Fruit fly (Drosophila melanogaster) whole organism, embryonic: ENCODE results near the gene Prosalpha6T.
A peak's percentile ranks its signal among the peaks of the same experiment; 100 is the strongest.

Experiments used
- BEAF-32 ChIP-seq: fragments of 200-800 bp; sonication (Bioruptor generic); optimal IDR thresholded peaks from 3 replicates; lab custom pipeline; 2017; ENCODE audit warnings: missing biosample characterization, missing genetic modification characterization, mild to moderate bottlenecking, moderate library complexity, missing genetic modification reagents
- CG12219 ChIP-seq: fragments of 200-800 bp; sonication (Bioruptor generic); optimal IDR thresholded peaks from 3 replicates; lab custom pipeline; 2018; ENCODE audit warnings: missing biosample characterization, mild to moderate bottlenecking, missing genetic modification characterization
- CG13287 ChIP-seq: fragments of 200-800 bp; sonication (Bioruptor generic); IDR thresholded peaks from 2 replicates; pipeline ENCODE4 v1.3.6; 2022; ENCODE audit warnings: missing biosample characterization, missing genetic modification characterization; ENCODE audit not compliant: partially characterized antibody
- CG1602 ChIP-seq: fragments of 200-800 bp; sonication (Bioruptor generic); optimal IDR thresholded peaks from 3 replicates; lab custom pipeline; 2016; ENCODE audit warnings: missing biosample characterization, missing genetic modification characterization
- CG17912 ChIP-seq: fragments of 200-800 bp; sonication (Bioruptor generic); optimal IDR thresholded peaks from 2 replicates; lab custom pipeline; 2018; ENCODE audit warnings: missing biosample characterization, mild to moderate bottlenecking, missing genetic modification characterization
- CG2712 ChIP-seq: fragments of 200-800 bp; optimal IDR thresholded peaks from 3 replicates; lab custom pipeline; 2019; ENCODE audit warnings: missing biosample characterization, mild to moderate bottlenecking, missing genetic modification characterization, moderate library complexity
- CG3726 ChIP-seq: fragments of 200-800 bp; sonication (Bioruptor generic); IDR thresholded peaks from 3 replicates; pipeline ENCODE4, ENCODE4 v1.3.6; 2022; ENCODE audit warnings: missing biosample characterization, missing genetic modification characterization
- CG6689 ChIP-seq: fragments of 200-800 bp; sonication (Bioruptor generic); IDR thresholded peaks from 2 replicates; pipeline ENCODE4 v1.3.6; 2022; ENCODE audit warnings: missing biosample characterization, missing genetic modification characterization
- CG7372 ChIP-seq: fragments of 200-800 bp; sonication (Bioruptor generic); IDR thresholded peaks from 2 replicates; pipeline ENCODE4 v1.3.6; 2022; ENCODE audit warnings: missing biosample characterization, missing genetic modification characterization
- CG7556 ChIP-seq: fragments of 200-800 bp; sonication (Bioruptor generic); optimal IDR thresholded peaks from 2 replicates; lab custom pipeline; 2017; ENCODE audit warnings: missing biosample characterization, mild to moderate bottlenecking, missing genetic modification characterization
- CG8290 ChIP-seq, 3 experiments: fragments of 200-800 bp; sonication (Bioruptor generic); optimal IDR thresholded peaks; 2 replicates each; lab custom pipeline; 2016 to 2019; ENCODE audit warnings: missing biosample characterization in 3 of 3, missing genetic modification characterization in 3 of 3, mild to moderate bottlenecking in 2 of 3, moderate library complexity in 1 of 3
- CG9437 ChIP-seq: fragments of 200-800 bp; sonication (Bioruptor generic); optimal IDR thresholded peaks from 2 replicates; lab custom pipeline; 2018; ENCODE audit warnings: missing biosample characterization, mild to moderate bottlenecking, missing genetic modification characterization
- Dad ChIP-seq: fragments of 200-800 bp; sonication (Bioruptor generic); optimal IDR thresholded peaks from 3 replicates; lab custom pipeline; 2016; ENCODE audit warnings: missing biosample characterization, missing genetic modification characterization
- Deaf1 ChIP-seq: fragments of 200-800 bp; optimal IDR thresholded peaks from 3 replicates; lab custom pipeline; 2019; ENCODE audit warnings: missing biosample characterization, mild to moderate bottlenecking, missing genetic modification characterization, moderate library complexity
- Doc2 ChIP-seq: fragments of 200-800 bp; sonication (Bioruptor generic); IDR thresholded peaks from 2 replicates; pipeline ENCODE4 v1.3.6; 2022; ENCODE audit warnings: missing biosample characterization, missing genetic modification characterization
- Doc3 ChIP-seq: fragments of 200-800 bp; sonication (Bioruptor generic); IDR thresholded peaks from 3 replicates; pipeline ENCODE4 v1.3.6; 2022; ENCODE audit warnings: missing biosample characterization, missing genetic modification characterization; ENCODE audit not compliant: partially characterized antibody
- Drgx ChIP-seq: fragments of 200-800 bp; sonication (Bioruptor generic); IDR thresholded peaks from 2 replicates; pipeline ENCODE4 v1.3.6; 2022; ENCODE audit warnings: missing biosample characterization, missing genetic modification characterization
- Fer3 ChIP-seq: fragments of 200-800 bp; sonication (Bioruptor generic); optimal IDR thresholded peaks from 2 replicates; lab custom pipeline; 2018; ENCODE audit warnings: missing biosample characterization, mild to moderate bottlenecking, missing genetic modification characterization, moderate library complexity
- H15 ChIP-seq: fragments of 200-800 bp; sonication (Bioruptor generic); IDR thresholded peaks from 3 replicates; pipeline ENCODE4 v1.3.6; 2022; ENCODE audit warnings: missing biosample characterization, missing genetic modification characterization
- Hr51 ChIP-seq, 2 experiments: fragments of 200-800 bp; sonication (Bioruptor generic); optimal IDR thresholded peaks; 2 replicates in 1 of 2; 3 replicates in 1 of 2; lab custom pipeline; 2016 to 2018; ENCODE audit warnings: missing biosample characterization in 2 of 2, missing genetic modification characterization in 2 of 2, mild to moderate bottlenecking in 1 of 2, moderate library complexity in 1 of 2
- Myb ChIP-seq: fragments of 200-800 bp; sonication (Bioruptor generic); optimal IDR thresholded peaks from 2 replicates; lab custom pipeline; 2016; ENCODE audit warnings: missing biosample characterization, missing genetic modification characterization
- NC2α ChIP-seq: fragments of 200-800 bp; sonication (Bioruptor generic); optimal IDR thresholded peaks from 2 replicates; lab custom pipeline; 2016; ENCODE audit warnings: missing biosample characterization, missing genetic modification characterization
- Poxn ChIP-seq: fragments of 200-800 bp; sonication (Bioruptor generic); IDR thresholded peaks from 2 replicates; pipeline ENCODE4 v1.3.6; 2022; ENCODE audit warnings: missing biosample characterization, missing genetic modification characterization
- Sin3A ChIP-seq: fragments of >200 bp; optimal IDR thresholded peaks from 2 replicates; lab custom pipeline; 2018
- az2 ChIP-seq: fragments of 200-800 bp; sonication (Bioruptor generic); optimal IDR thresholded peaks from 3 replicates; lab custom pipeline; 2016; ENCODE audit warnings: missing biosample characterization, missing genetic modification characterization
- cg ChIP-seq: fragments of 200-800 bp; sonication (Bioruptor generic); optimal IDR thresholded peaks from 3 replicates; lab custom pipeline; 2019; ENCODE audit warnings: missing biosample characterization, mild to moderate bottlenecking, missing genetic modification characterization, moderate library complexity
- chinmo ChIP-seq: fragments of 200-800 bp; sonication (Bioruptor generic); IDR thresholded peaks from 4 replicates; pipeline ENCODE4 v1.3.6; 2022; ENCODE audit warnings: missing biosample characterization, missing genetic modification characterization; ENCODE audit not compliant: partially characterized antibody
- corto ChIP-seq: fragments of 200-800 bp; sonication (Bioruptor generic); optimal IDR thresholded peaks from 2 replicates; lab custom pipeline; 2016; ENCODE audit warnings: missing biosample characterization, mild to moderate bottlenecking, missing genetic modification characterization, moderate library complexity
- ems ChIP-seq: fragments of 200-800 bp; sonication (Bioruptor generic); optimal IDR thresholded peaks from 3 replicates; lab custom pipeline; 2016; ENCODE audit warnings: missing biosample characterization, missing genetic modification characterization
- esg ChIP-seq: fragments of 200-800 bp; sonication (Bioruptor generic); conservative IDR thresholded peaks from 2 replicates; pipeline ENCODE4 v1.3.6; 2022; ENCODE audit warnings: missing biosample characterization, missing genetic modification characterization
- fd96Cb ChIP-seq: fragments of 200-800 bp; sonication (Bioruptor generic); optimal IDR thresholded peaks from 2 replicates; lab custom pipeline; 2018; ENCODE audit warnings: missing biosample characterization, mild to moderate bottlenecking, missing genetic modification characterization, moderate library complexity
- gsb ChIP-seq: fragments of 200-800 bp; sonication (Bioruptor generic); IDR thresholded peaks from 2 replicates; pipeline ENCODE4 v1.3.6; 2022; ENCODE audit warnings: missing biosample characterization, missing genetic modification characterization
- hb ChIP-seq: fragments of 200-800 bp; sonication (Bioruptor generic); IDR thresholded peaks from 3 replicates; pipeline ENCODE4 v1.3.6; 2022; ENCODE audit warnings: missing biosample characterization, missing genetic modification characterization; ENCODE audit not compliant: partially characterized antibody
- hkb ChIP-seq, 2 experiments: fragments of 200-800 bp in 1 of 2; fragments of >200 bp in 1 of 2; sonication (Bioruptor generic) in 1 of 2; IDR thresholded peaks in 1 of 2; optimal IDR thresholded peaks in 1 of 2; 2 replicates each; pipeline versions ENCODE4 v1.3.6 to Lab custom; 2017 to 2022; ENCODE audit warnings: missing biosample characterization in 1 of 2, missing genetic modification characterization in 1 of 2
- kay ChIP-seq: fragments of 200-800 bp; sonication (Bioruptor generic); optimal IDR thresholded peaks from 2 replicates; lab custom pipeline; 2016; ENCODE audit warnings: missing biosample characterization, missing genetic modification characterization
- luna ChIP-seq: fragments of 200-800 bp; sonication (Bioruptor generic); optimal IDR thresholded peaks from 2 replicates; lab custom pipeline; 2016; ENCODE audit warnings: missing biosample characterization, missing genetic modification characterization
- maf-S ChIP-seq: fragments of 200-800 bp; sonication (Bioruptor generic); optimal IDR thresholded peaks from 2 replicates; lab custom pipeline; 2016; ENCODE audit warnings: missing biosample characterization, missing genetic modification characterization
- repo ChIP-seq: fragments of 200-800 bp; sonication (Bioruptor generic); optimal IDR thresholded peaks from 2 replicates; lab custom pipeline; 2016; ENCODE audit warnings: missing biosample characterization, missing genetic modification characterization
- scrt ChIP-seq: fragments of 200-800 bp; sonication (Bioruptor generic); optimal IDR thresholded peaks from 2 replicates; lab custom pipeline; 2018; ENCODE audit warnings: missing biosample characterization, mild to moderate bottlenecking, missing genetic modification characterization, moderate library complexity
- sens ChIP-seq: fragments of 200-800 bp; sonication (Bioruptor generic); peaks from one replicate; lab custom pipeline; 2016; ENCODE audit warnings: missing biosample characterization, missing genetic modification characterization
- sens-2 ChIP-seq: fragments of 200-800 bp; sonication (Bioruptor generic); IDR thresholded peaks from 2 replicates; pipeline ENCODE4 v1.3.6; 2022; ENCODE audit warnings: missing biosample characterization, missing genetic modification characterization
- slou ChIP-seq: fragments of 200-800 bp; sonication (Bioruptor generic); optimal IDR thresholded peaks from 3 replicates; lab custom pipeline; 2016; ENCODE audit warnings: missing biosample characterization, missing genetic modification characterization
- slp2 ChIP-seq: fragments of 200-800 bp; sonication (Bioruptor generic); optimal IDR thresholded peaks from 2 replicates; lab custom pipeline; 2016; ENCODE audit warnings: missing biosample characterization, missing genetic modification characterization
- ssp ChIP-seq: fragments of 200-800 bp; sonication (Bioruptor generic); IDR thresholded peaks from 2 replicates; pipeline ENCODE4 v1.3.6; 2022; ENCODE audit warnings: missing biosample characterization, missing genetic modification characterization
- tap ChIP-seq: fragments of 200-800 bp; optimal IDR thresholded peaks from 3 replicates; lab custom pipeline; 2019; ENCODE audit warnings: missing biosample characterization, mild to moderate bottlenecking, missing genetic modification characterization, moderate library complexity
- z ChIP-seq: fragments of 200-800 bp; sonication (Bioruptor generic); IDR thresholded peaks from 3 replicates; pipeline ENCODE4 v1.3.6; 2022; ENCODE audit warnings: missing biosample characterization, missing genetic modification characterization
- zf30C ChIP-seq: fragments of 200-800 bp; sonication (Bioruptor generic); optimal IDR thresholded peaks from 3 replicates; lab custom pipeline; 2018; ENCODE audit warnings: missing biosample characterization, mild to moderate bottlenecking, missing genetic modification characterization
- zfh2 ChIP-seq: fragments of 200-800 bp; sonication (Bioruptor generic); optimal IDR thresholded peaks from 2 replicates; lab custom pipeline; 2016; ENCODE audit warnings: missing biosample characterization, missing genetic modification characterization

The Prosalpha6T gene

DNA sequence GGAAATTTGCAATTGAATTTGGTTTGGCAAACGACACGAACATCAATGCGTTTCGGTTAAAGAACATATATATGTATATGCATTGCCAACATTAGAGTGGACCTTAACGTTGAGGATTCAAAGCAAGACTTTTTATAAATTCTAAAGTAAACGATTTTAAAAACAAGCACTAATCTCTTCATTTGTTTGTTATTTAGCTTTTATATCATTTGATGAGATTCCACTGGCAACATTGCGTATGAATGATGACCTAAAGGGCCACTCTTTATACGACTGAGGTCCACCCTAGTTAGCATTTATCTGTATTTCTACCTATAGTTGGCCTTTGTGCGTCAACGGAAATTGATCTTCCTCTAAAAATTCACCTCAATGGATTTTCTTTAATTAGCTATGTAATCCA is 26.9 kb downstream of the Prosalpha6T start (continued):
- no peak for TF ChIP-seq corto
- TF ChIP-seq luna = no peak
- TF ChIP-seq Deaf1 (tag; lab: Kevin White, UChicago) = no peak
- TF ChIP-seq tap (tag; lab: Kevin White, UChicago) = peak; percentile 43
- TF ChIP-seq CG9437 = no peak
- TF ChIP-seq CG6689 (GFP tag; lab: Robert Waterston, UW) = peak; percentile 36; the same call in 1 of the 2 replicates
- no peak for TF ChIP-seq CG17912 (GFP tag; lab: Kevin White, UChicago)
- TF ChIP-seq Drgx (GFP tag; lab: Robert Waterston, UW) = peak; percentile 53; the same call in 1 of the 2 replicates
- TF ChIP-seq CG3726 (GFP tag; lab: Robert Waterston, UW) = no peak
- no peak for TF ChIP-seq Sin3A
- no peak for TF ChIP-seq ems (GFP tag; lab: Kevin White, UChicago)
- TF ChIP-seq Dad = peak; percentile 6
- TF ChIP-seq hb (GFP tag; lab: Robert Waterston, UW) = no peak
- TF ChIP-seq CG13287 (GFP tag; lab: Robert Waterston, UW) = no peak
- TF ChIP-seq CG7556 (GFP tag; lab: Kevin White, UChicago) = no peak

dm6 chr2L:13259643-13260042 is 27.8 kb downstream of the Prosalpha6T start, which contains the start of gene CG31730:
Gene CG31730, minus strand, starts transcription at chr2L:13259743.
- TF ChIP-seq H15 = no peak
- 0 out of 4 replicates have a peak, but pooled peaks have one; percentile 35 for TF ChIP-seq chinmo (GFP tag; lab: Robert Waterston, UW)
- peak; percentile 13 for TF ChIP-seq sens (GFP tag; lab: Kevin White, UChicago)
- no peak for TF ChIP-seq ssp (GFP tag; lab: Robert Waterston, UW)
- TF ChIP-seq, all 482 proteins: peak for 2

dm6 chr2L:13260740-13261139 is 28.9 kb downstream of the Prosalpha6T start, which contains the start of gene CG44085:
Gene CG44085, plus strand, starts transcription at chr2L:13261008.
- no peak for TF ChIP-seq hkb (optimal IDR thresholded peaks at IDR 0.05; lab: Kevin White, UChicago)
- no peak for TF ChIP-seq hkb (GFP tag; IDR thresholded peaks at IDR 0.05; lab: Robert Waterston, UW)
- no peak for TF ChIP-seq fd96Cb (tag; lab: Kevin White, UChicago)
- no peak for TF ChIP-seq Myb (GFP tag; lab: Kevin White, UChicago)
- TF ChIP-seq Poxn (GFP tag; lab: Robert Waterston, UW) = no peak
- no peak for TF ChIP-seq Hr51 (GFP tag; optimal IDR thresholded peaks at IDR 0.05; lab: Kevin White, UChicago)
- no peak for TF ChIP-seq BEAF-32
- TF ChIP-seq Doc2 (GFP tag; lab: Robert Waterston, UW) = no peak
- no peak for TF ChIP-seq CG8290 (GFP tag; optimal IDR thresholded peaks at IDR 0.05; lab: Kevin White, UChicago)
- TF ChIP-seq CG8290 (tag; optimal IDR thresholded peaks at IDR 0.05; lab: Kevin White, UChicago) = no peak
- no peak for TF ChIP-seq sens-2 (GFP tag; lab: Robert Waterston, UW)
- TF ChIP-seq Doc3 (GFP tag; lab: Robert Waterston, UW) = no peak
- TF ChIP-seq repo = no peak
- TF ChIP-seq Fer3 = no peak
- TF ChIP-seq esg (GFP tag; lab: Robert Waterston, UW) = no peak
- no peak for TF ChIP-seq CG7372 (GFP tag; lab: Robert Waterston, UW)
- TF ChIP-seq zf30C (GFP tag; lab: Kevin White, UChicago) = no peak
- TF ChIP-seq az2 (GFP tag; lab: Kevin White, UChicago) = no peak
- no peak for TF ChIP-seq kay
- TF ChIP-seq zfh2 (GFP tag; lab: Kevin White, UChicago) = no peak
- TF ChIP-seq slp2 (GFP tag; lab: Kevin White, UChicago) = no peak
- TF ChIP-seq slou (GFP tag; lab: Kevin White, UChicago) = no peak
- no peak for TF ChIP-seq CG1602 (GFP tag; lab: Kevin White, UChicago)
- TF ChIP-seq gsb (GFP tag; lab: Robert Waterston, UW) = no peak
- no peak for TF ChIP-seq scrt (GFP tag; lab: Kevin White, UChicago)
- peak; percentile 75 for TF ChIP-seq Deaf1 (tag; lab: Kevin White, UChicago)
- TF ChIP-seq NC2α (GFP tag; lab: Kevin White, UChicago) = no peak
- peak; percentile 52 for TF ChIP-seq cg (GFP tag; lab: Kevin White, UChicago)
- TF ChIP-seq z = 0 out of 3 replicates have a peak, but pooled peaks have one; percentile 40
- no peak for TF ChIP-seq Dad
- TF ChIP-seq CG12219 (GFP tag; lab: Kevin White, UChicago) = no peak
- no peak for TF ChIP-seq maf-S (GFP tag; lab: Kevin White, UChicago)
- no peak for TF ChIP-seq CG2712
- 0 out of 4 replicates have a peak, but pooled peaks have one; percentile 9 for TF ChIP-seq chinmo (GFP tag; lab: Robert Waterston, UW)
